Fruit fly (Drosophila melanogaster): Measurements from ENCODE around the gene Gal.

DNA sequence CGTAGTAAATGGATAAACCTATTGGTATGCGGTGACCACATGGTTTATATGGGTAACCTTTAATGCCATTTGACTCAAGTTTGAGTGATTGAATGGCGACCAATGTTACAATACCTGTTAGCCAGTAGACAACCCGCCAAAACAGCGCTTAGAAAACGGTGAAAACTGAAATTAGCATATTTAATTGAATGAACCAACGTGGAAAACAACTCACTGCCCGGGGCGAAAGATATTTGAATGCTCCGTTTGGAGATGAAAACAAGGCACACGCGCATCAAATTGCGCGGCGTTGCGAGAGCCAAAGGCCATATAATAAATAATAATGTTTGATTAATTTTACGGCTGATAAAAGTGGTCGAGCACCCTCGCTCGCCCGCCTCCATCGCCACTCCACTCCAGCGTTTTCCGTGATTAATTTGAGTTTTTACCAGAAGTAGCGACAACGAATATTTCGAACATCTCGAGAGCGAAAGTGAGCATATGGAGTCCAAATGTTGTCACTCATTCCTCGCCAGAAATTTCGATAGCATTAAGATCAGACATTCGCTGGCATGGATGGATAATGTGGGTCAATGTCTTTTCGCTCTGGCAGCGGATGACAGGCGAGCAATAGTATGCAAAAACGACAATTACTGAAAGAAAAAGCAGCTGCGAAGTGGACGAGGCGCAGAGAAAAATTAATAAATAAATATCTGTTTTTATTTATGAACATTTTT, 35.4 kb downstream of the Gal start:
- TF ChIP-seq usp (GFP tag; optimal IDR thresholded peaks at IDR 0.05) (no peak), Mio (GFP tag; optimal IDR thresholded peaks at IDR 0.05) (no peak), Myc (optimal IDR thresholded peaks at IDR 0.05) (no peak), Hr83 (GFP tag; optimal IDR thresholded peaks at IDR 0.05; ENCODE audit: poor library complexity, severe bottlenecking) (no peak), HLH106 (tag; optimal IDR thresholded peaks at IDR 0.05) (no peak)
